Fruit fly (Drosophila melanogaster) whole organism, embryonic: ENCODE results near the gene ClC-a.

ENCODE experiments used
- Atf6 ChIP-seq: fragments of 200-800 bp; sonication (Bioruptor generic); IDR thresholded peaks from 2 replicates; pipeline ENCODE4 v1.3.6; 2022; ENCODE audit warnings: missing biosample characterization, missing genetic modification characterization
- CG10366 ChIP-seq: fragments of 200-800 bp; sonication (Bioruptor generic); IDR thresholded peaks from 2 replicates; pipeline ENCODE4 v1.3.6; 2022; ENCODE audit warnings: missing biosample characterization, missing genetic modification characterization
- CG2120 ChIP-seq: fragments of 200-800 bp; sonication (Bioruptor generic); optimal IDR thresholded peaks from 3 replicates; lab custom pipeline; 2016; ENCODE audit warnings: missing biosample characterization, missing genetic modification characterization
- CG6689 ChIP-seq: fragments of 200-800 bp; sonication (Bioruptor generic); IDR thresholded peaks from 2 replicates; pipeline ENCODE4 v1.3.6; 2022; ENCODE audit warnings: missing biosample characterization, missing genetic modification characterization
- CG9932 ChIP-seq: fragments of 200-800 bp; sonication (Bioruptor generic); IDR thresholded peaks from 2 replicates; pipeline ENCODE4 v1.3.6; 2022; ENCODE audit warnings: missing biosample characterization, missing genetic modification characterization
- CHES-1-like ChIP-seq: fragments of 200-800 bp; sonication (Bioruptor generic); optimal IDR thresholded peaks from 2 replicates; lab custom pipeline; 2016; ENCODE audit warnings: missing biosample characterization, missing genetic modification characterization
- Optix ChIP-seq: fragments of 200-800 bp; sonication (Bioruptor generic); IDR thresholded peaks from 3 replicates; pipeline ENCODE4 v1.3.6; 2022; ENCODE audit warnings: missing biosample characterization, missing genetic modification characterization
- Ravus ChIP-seq: fragments of 200-800 bp; sonication (Bioruptor generic); IDR thresholded peaks from 2 replicates; pipeline ENCODE4 v1.3.6; 2022; ENCODE audit warnings: missing biosample characterization, missing genetic modification characterization
- pan ChIP-seq, 4 experiments: fragments of >200 bp in 3 of 4; fragments of 200-800 bp in 1 of 4; sonication (Bioruptor generic) in 1 of 4; optimal IDR thresholded peaks in 3 of 4; IDR thresholded peaks in 1 of 4; 2 replicates each; pipeline versions ENCODE4 v1.3.6 to Lab custom; 2017 to 2022; ENCODE audit warnings: missing biosample characterization in 2 of 4, missing genetic modification characterization in 2 of 4, mixed read lengths in 1 of 4
- psq ChIP-seq: fragments of 200-800 bp; sonication (Bioruptor generic); optimal IDR thresholded peaks from 2 replicates; lab custom pipeline; 2017; ENCODE audit warnings: missing biosample characterization, missing genetic modification characterization

dm6 chr3R:11830757-11831586, 18.0 kb upstream of the ClC-a start:
- TF ChIP-seq CG9932 (GFP tag; lab: Robert Waterston, UW) (no peak), Ravus (GFP tag; lab: Robert Waterston, UW) (no peak), pan (optimal IDR thresholded peaks at IDR 0.05; lab: Kevin White, UChicago) (no peak), pan (GFP tag; optimal IDR thresholded peaks at IDR 0.05 in 1 of 2, IDR thresholded peaks at IDR 0.05 in 1 of 2) (no peak), psq (GFP tag; lab: Kevin White, UChicago) (no peak), CHES-1-like (GFP tag; lab: Kevin White, UChicago) (no peak), CG10366 (GFP tag; lab: Robert Waterston, UW) (no peak), CG6689 (GFP tag; lab: Robert Waterston, UW) (no peak), Atf6 (no peak), CG2120 (GFP tag; lab: Kevin White, UChicago) (no peak), Optix (no peak)
